Worm (Caenorhabditis elegans) whole organism, L4/young adult: ENCODE results near the gene F36D3.8.

Experiments
- W03F9.2 ChIP-seq: fragments of 150-350 bp; optimal IDR thresholded peaks from 2 replicates; lab custom pipeline; 2014; ENCODE audit warnings: missing biosample characterization, missing genetic modification characterization
- dao-5 ChIP-seq: sonication (generic microtip); optimal IDR thresholded peaks from 2 replicates; lab custom pipeline; 2016; ENCODE audit warnings: missing genotype, missing genetic modification characterization, moderate library complexity, missing compliant biosample characterization
- him-1 ChIP-seq: sonication (generic microtip); optimal IDR thresholded peaks from 2 replicates; lab custom pipeline; 2016; ENCODE audit warnings: missing genotype, missing genetic modification reagents, missing genetic modification characterization, missing compliant biosample characterization

ce11 chrV:16527796-16528195 is 838 bp downstream of the F36D3.8 start, which contains the start of gene F36D3.16:
- TF ChIP-seq him-1 (tag; lab: Kevin White, UChicago) (no peak), dao-5 (no peak), W03F9.2 (tag; lab: Kevin White, UChicago) (no peak)
